Fruit fly (Drosophila melanogaster): ENCODE results near the gene sturkopf.

The sturkopf gene

DNA sequence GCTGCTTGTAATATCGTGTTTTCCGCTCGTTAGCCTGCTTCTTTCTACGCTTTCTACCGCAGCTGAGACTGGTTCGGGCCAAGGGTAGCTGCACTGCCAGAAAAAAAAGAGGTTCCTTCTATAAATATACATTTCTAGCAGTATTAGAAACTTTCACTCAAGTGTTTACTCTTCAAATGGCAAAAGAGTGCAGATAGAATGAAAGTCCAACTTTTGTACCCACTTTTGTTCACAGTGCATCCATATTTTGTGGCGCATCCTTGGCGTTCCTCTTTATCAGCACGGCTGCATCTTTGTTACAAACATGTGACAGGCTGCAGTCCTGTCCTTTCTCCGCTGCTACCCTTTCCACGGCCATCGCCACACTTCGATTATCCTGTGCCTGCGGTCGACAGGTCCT, 45.2 kb upstream of the sturkopf start (continued):
- TF ChIP-seq CG3838 (GFP tag; optimal IDR thresholded peaks at IDR 0.05), result no peak
- TF ChIP-seq Xbp1 (GFP tag; optimal IDR thresholded peaks at IDR 0.05), result no peak
- TF ChIP-seq Dref (GFP tag; IDR thresholded peaks at IDR 0.05), result no peak
- no peak for TF ChIP-seq chinmo (GFP tag; IDR thresholded peaks at IDR 0.05; ENCODE audit: partially characterized antibody)
- no peak for TF ChIP-seq CG14441 (GFP tag; IDR thresholded peaks at IDR 0.05)
- no peak for TF ChIP-seq esg (GFP tag; conservative IDR thresholded peaks at IDR 0.05)
- TF ChIP-seq CG9932 (GFP tag; IDR thresholded peaks at IDR 0.05), result no peak
- TF ChIP-seq ac (GFP tag; optimal IDR thresholded peaks at IDR 0.05), result peak; percentile 62
- TF ChIP-seq tap (tag; optimal IDR thresholded peaks at IDR 0.05), result no peak
- no peak for TF ChIP-seq Mad (GFP tag; optimal IDR thresholded peaks at IDR 0.05)
- no peak for TF ChIP-seq tll (GFP tag; optimal IDR thresholded peaks at IDR 0.05)
- TF ChIP-seq nerfin-2 (GFP tag; IDR thresholded peaks at IDR 0.05; ENCODE audit: partially characterized antibody), result no peak
- TF ChIP-seq CG9797 (GFP tag; optimal IDR thresholded peaks at IDR 0.05), result no peak
- TF ChIP-seq Six4 (GFP tag; optimal IDR thresholded peaks at IDR 0.05), result no peak
- TF ChIP-seq ssp (GFP tag; IDR thresholded peaks at IDR 0.05), result peak; percentile 7; the same call in 1 of the 2 replicates
- no peak for TF ChIP-seq CG2889 (GFP tag; IDR thresholded peaks at IDR 0.05)
- no peak for TF ChIP-seq bowl (GFP tag; IDR thresholded peaks at IDR 0.05)
- no peak for TF ChIP-seq D19A (tag; optimal IDR thresholded peaks at IDR 0.05)
- no peak for TF ChIP-seq so (GFP tag; IDR thresholded peaks at IDR 0.05)
- no peak for TF ChIP-seq prd (optimal IDR thresholded peaks at IDR 0.05)
- TF ChIP-seq prd (GFP tag; IDR thresholded peaks at IDR 0.05), result peak; percentile 70
- no peak for TF ChIP-seq CG7556 (GFP tag; optimal IDR thresholded peaks at IDR 0.05)
- TF ChIP-seq tin (GFP tag; optimal IDR thresholded peaks at IDR 0.05), result no peak
- TF ChIP-seq nom (GFP tag; optimal IDR thresholded peaks at IDR 0.05), result no peak
- no peak for TF ChIP-seq chn (GFP tag; optimal IDR thresholded peaks at IDR 0.05)
- TF ChIP-seq MBD-R2 (GFP tag; IDR thresholded peaks at IDR 0.05), result no peak
- TF ChIP-seq H2.0 (GFP tag; IDR thresholded peaks at IDR 0.05), result no peak
- TF ChIP-seq Hr39 (optimal IDR thresholded peaks at IDR 0.05), result no peak
- TF ChIP-seq Adf1 (GFP tag; IDR thresholded peaks at IDR 0.05), result no peak
- TF ChIP-seq Blimp-1 (GFP tag; optimal IDR thresholded peaks at IDR 0.05), result no peak
- TF ChIP-seq CG12299 (tag; optimal IDR thresholded peaks at IDR 0.05), result no peak
- TF ChIP-seq slou (GFP tag; optimal IDR thresholded peaks at IDR 0.05), result no peak
- no peak for TF ChIP-seq sisA (GFP tag; IDR thresholded peaks at IDR 0.05)
- no peak for TF ChIP-seq Drgx (GFP tag; IDR thresholded peaks at IDR 0.05)
- TF ChIP-seq CG9215 (GFP tag; IDR thresholded peaks at IDR 0.05), result no peak
- no peak for TF ChIP-seq CG32767 (GFP tag; IDR thresholded peaks at IDR 0.05)
- no peak for TF ChIP-seq Taf1 (GFP tag; IDR thresholded peaks at IDR 0.05)
- TF ChIP-seq fd3F (GFP tag; optimal IDR thresholded peaks at IDR 0.05), result no peak
- no peak for TF ChIP-seq unc-4 (GFP tag; IDR thresholded peaks at IDR 0.05; ENCODE audit: partially characterized antibody)
- TF ChIP-seq HHEX (GFP tag; optimal IDR thresholded peaks at IDR 0.05), result no peak
- no peak for TF ChIP-seq fu2 (GFP tag; optimal IDR thresholded peaks at IDR 0.05)
- no peak for TF ChIP-seq schlank (tag; optimal IDR thresholded peaks at IDR 0.05)
- no peak for TF ChIP-seq knrl (GFP tag; IDR thresholded peaks at IDR 0.05; ENCODE audit: partially characterized antibody)
- TF ChIP-seq yki (optimal IDR thresholded peaks at IDR 0.05), result no peak
- no peak for TF ChIP-seq dm (GFP tag; optimal IDR thresholded peaks at IDR 0.05)
- TF ChIP-seq CG1602 (GFP tag; optimal IDR thresholded peaks at IDR 0.05), result no peak
- no peak for TF ChIP-seq ken (GFP tag; IDR thresholded peaks at IDR 0.05)
- no peak for TF ChIP-seq Myb (GFP tag; optimal IDR thresholded peaks at IDR 0.05)
- no peak for TF ChIP-seq tx (GFP tag; optimal IDR thresholded peaks at IDR 0.05)
- no peak for TF ChIP-seq pzg (GFP tag; optimal IDR thresholded peaks at IDR 0.05)
- TF ChIP-seq Dp (GFP tag; optimal IDR thresholded peaks at IDR 0.05), result no peak
- TF ChIP-seq gro (GFP tag; optimal IDR thresholded peaks at IDR 0.05), result no peak
- no peak for TF ChIP-seq CG10959 (GFP tag; IDR thresholded peaks at IDR 0.05)
- no peak for TF ChIP-seq CG6854 (GFP tag; optimal IDR thresholded peaks at IDR 0.05)

Measured in whole organism, embryonic.